Fruit fly (Drosophila melanogaster) whole organism, embryonic: Measurements from ENCODE around the gene CG4611.

ENCODE experiments used
- Ada2b ChIP-seq: fragments of 200-800 bp; sonication (Bioruptor generic); IDR thresholded peaks from 2 replicates; pipeline ENCODE4 v1.3.6; 2022; ENCODE audit warnings: missing biosample characterization, missing genetic modification characterization
- Nf-YB ChIP-seq: fragments of 200-800 bp; sonication (Bioruptor generic); optimal IDR thresholded peaks from 3 replicates; lab custom pipeline; 2019; ENCODE audit warnings: missing biosample characterization, mild to moderate bottlenecking, missing genetic modification characterization, moderate library complexity
- sd ChIP-seq: fragments of 200-800 bp; sonication (Bioruptor generic); optimal IDR thresholded peaks from 3 replicates; lab custom pipeline; 2018; ENCODE audit warnings: missing biosample characterization, mild to moderate bottlenecking, missing genetic modification characterization, moderate library complexity
- sqz ChIP-seq: fragments of 200-800 bp; sonication (Bioruptor generic); optimal IDR thresholded peaks from 3 replicates; lab custom pipeline; 2018; ENCODE audit warnings: missing biosample characterization, mild to moderate bottlenecking, missing genetic modification characterization
- trh ChIP-seq: fragments of 200-800 bp; sonication (Bioruptor generic); optimal IDR thresholded peaks from 2 replicates; lab custom pipeline; 2016; ENCODE audit warnings: missing biosample characterization, missing genetic modification characterization
- zen2 ChIP-seq: fragments of 200-800 bp; sonication (Bioruptor generic); IDR thresholded peaks from 3 replicates; pipeline ENCODE4 v1.3.6; 2022; ENCODE audit warnings: missing biosample characterization, missing genetic modification characterization; ENCODE audit not compliant: partially characterized antibody

dm6 chr3L:5178903-5179302 lies 42.7 kb downstream of the CG4611 start:
- no peak for TF ChIP-seq zen2 (GFP tag; lab: Robert Waterston, UW)
- no peak for TF ChIP-seq Nf-YB (GFP tag; lab: Kevin White, UChicago)
- TF ChIP-seq sqz (GFP tag; lab: Kevin White, UChicago) = no peak
- no peak for TF ChIP-seq sd
- TF ChIP-seq Ada2b = no peak
- TF ChIP-seq trh = no peak
